Worm (Caenorhabditis elegans) whole organism, L1 larva: ENCODE measurements around the gene lat-2.

Experiments
- blmp-1 ChIP-seq: fragments of 150-350 bp; optimal IDR thresholded peaks from 2 replicates; lab custom pipeline; 2014; ENCODE audit warnings: missing biosample characterization, missing genetic modification characterization
- lin-35 ChIP-seq, 2 experiments: fragments of 150-350 bp; optimal IDR thresholded peaks; 2 replicates each; lab custom pipeline; 2014; ENCODE audit warnings: missing biosample characterization in 2 of 2, missing genetic modification characterization in 2 of 2, missing genetic modification reagents in 2 of 2
- nhr-28 ChIP-seq: fragments of 150-350 bp; optimal IDR thresholded peaks from 2 replicates; lab custom pipeline; 2014; ENCODE audit warnings: missing biosample characterization, missing genetic modification characterization

DNA sequence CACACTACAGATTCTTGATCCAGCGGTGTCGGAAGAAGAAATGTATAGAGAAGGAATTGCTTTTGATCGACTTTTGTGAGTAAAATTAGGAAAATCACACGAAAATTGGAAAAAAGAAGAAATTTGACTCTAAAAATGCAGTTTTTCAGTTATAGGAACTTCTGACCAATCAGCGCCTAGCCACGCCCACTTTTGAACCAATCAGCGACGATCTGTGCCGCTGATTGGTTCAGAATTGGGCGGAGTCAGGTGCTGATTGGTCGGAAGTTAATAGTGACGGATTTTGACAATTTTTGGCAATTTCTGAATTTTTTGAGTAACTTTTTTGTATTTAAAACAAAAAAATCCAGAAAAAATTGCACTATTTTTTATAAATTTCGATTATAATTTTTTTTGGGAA is 17.4 kb upstream of the lat-2 start:
- TF ChIP-seq blmp-1 (tag; lab: Kevin White, UChicago), result no peak
- TF ChIP-seq lin-35 (GFP tag; optimal IDR thresholded peaks at IDR 0.05; lab: Kevin White, UChicago), result no peak
- no peak for TF ChIP-seq nhr-28 (tag; lab: Kevin White, UChicago)
